Worm (Caenorhabditis elegans) whole organism, early embryonic: ENCODE data around the gene nhr-132.

ENCODE experiments used
- ama-1 ChIP-seq: fragments of 150-350 bp; optimal IDR thresholded peaks from 2 replicates; lab custom pipeline; 2014
- ceh-36 ChIP-seq: sonication (generic microtip); optimal IDR thresholded peaks from 2 replicates; lab custom pipeline; 2016; ENCODE audit warnings: missing genetic modification characterization, inconsistent platforms, missing compliant biosample characterization
- flt-1 ChIP-seq: fragments of 200-800 bp; sonication (Bioruptor generic); IDR thresholded peaks from 2 replicates; pipeline ENCODE4 v1.3.6; 2022; ENCODE audit warnings: missing genetic modification characterization, missing compliant biosample characterization
- hmbx-1 ChIP-seq: sonication (generic microtip); optimal IDR thresholded peaks from 2 replicates; lab custom pipeline; 2016; ENCODE audit warnings: mild to moderate bottlenecking, missing genetic modification characterization, missing compliant biosample characterization
- hmg-4 ChIP-seq: fragments of 200-800 bp; sonication (Bioruptor generic); optimal IDR thresholded peaks from 2 replicates; lab custom pipeline; 2018; ENCODE audit warnings: mild to moderate bottlenecking, missing genetic modification characterization, missing compliant biosample characterization

- no peak for TF ChIP-seq flt-1
- TF ChIP-seq ceh-36 (tag; lab: Kevin White, UChicago) = no peak
- TF ChIP-seq hmg-4 (GFP tag; lab: Kevin White, UChicago) = no peak
- no peak for TF ChIP-seq hmbx-1
- TF ChIP-seq ama-1 (lab: Kevin White, UChicago) = no peak
Measured at ce11 chrV:536571-536970, 2.3 kb downstream of the nhr-132 start, which contains the start of gene C14C6.5.
